Worm (Caenorhabditis elegans): ENCODE measurements around the gene rfk-1.

ce11 chrIV:10413828-10414227 lies 4.6 kb upstream of the rfk-1 start, which contains the start of gene R10H10.7:
- TF ChIP-seq tbx-2 (tag; optimal IDR thresholded peaks at IDR 0.05) (no peak), nhr-237 (tag; optimal IDR thresholded peaks at IDR 0.05) (no peak), egl-5 (tag; optimal IDR thresholded peaks at IDR 0.05) (no peak), lin-15B (tag; optimal IDR thresholded peaks at IDR 0.05) (no peak), snpc-4 (tag; optimal IDR thresholded peaks at IDR 0.05) (no peak), ztf-11 (tag; optimal IDR thresholded peaks at IDR 0.05) (no peak), unc-39 (tag; optimal IDR thresholded peaks at IDR 0.05) (no peak), ceh-28 (tag; optimal IDR thresholded peaks at IDR 0.05) (no peak), aly-2 (tag; optimal IDR thresholded peaks at IDR 0.05) (no peak), unc-62 (GFP tag; optimal IDR thresholded peaks at IDR 0.05) (no peak), sea-2 (GFP tag; optimal IDR thresholded peaks at IDR 0.05) (no peak), ama-1 (optimal IDR thresholded peaks at IDR 0.05) (no peak), R02D3.7 (tag; optimal IDR thresholded peaks at IDR 0.05) (no peak), ZK546.5 (tag; optimal IDR thresholded peaks at IDR 0.05) (no peak)
